Fruit fly (Drosophila melanogaster) whole organism, embryonic: ENCODE data around the gene CG14636.

Source experiments
- Adf1 ChIP-seq: fragments of 200-800 bp; sonication (Bioruptor generic); IDR thresholded peaks from 2 replicates; pipeline ENCODE4 v1.3.6; 2022; ENCODE audit warnings: missing biosample characterization, missing genetic modification characterization
- Aef1 ChIP-seq: fragments of 200-800 bp; sonication (Bioruptor generic); IDR thresholded peaks from 3 replicates; pipeline ENCODE4 v1.3.6; 2022; ENCODE audit warnings: missing biosample characterization, missing genetic modification characterization
- Atf3 ChIP-seq: fragments of 200-800 bp; sonication (Bioruptor generic); optimal IDR thresholded peaks from 3 replicates; lab custom pipeline; 2016; ENCODE audit warnings: missing biosample characterization, missing genetic modification characterization
- B-H2 ChIP-seq: fragments of 200-800 bp; sonication (Bioruptor generic); optimal IDR thresholded peaks from 2 replicates; lab custom pipeline; 2018; ENCODE audit warnings: missing biosample characterization, mild to moderate bottlenecking, missing genetic modification characterization
- Bgb ChIP-seq: fragments of 200-800 bp; sonication (Bioruptor generic); IDR thresholded peaks from 2 replicates; pipeline ENCODE4 v1.3.6; 2022; ENCODE audit warnings: missing biosample characterization, missing genetic modification characterization; ENCODE audit not compliant: partially characterized antibody
- CG11456 ChIP-seq: fragments of 200-800 bp; sonication (Bioruptor generic); IDR thresholded peaks from 3 replicates; pipeline ENCODE4 v1.3.6; 2022; ENCODE audit warnings: missing biosample characterization, missing genetic modification characterization
- CG12942 ChIP-seq: fragments of 200-800 bp; sonication (Bioruptor generic); optimal IDR thresholded peaks from 3 replicates; lab custom pipeline; 2016; ENCODE audit warnings: missing biosample characterization, missing genetic modification characterization
- CG14965 ChIP-seq: fragments of 200-800 bp; sonication (Bioruptor generic); optimal IDR thresholded peaks from 2 replicates; lab custom pipeline; 2016; ENCODE audit warnings: missing biosample characterization, missing genetic modification characterization, borderline replicate concordance
- CG1603 ChIP-seq: fragments of 200-800 bp; sonication (Bioruptor generic); optimal IDR thresholded peaks from 2 replicates; lab custom pipeline; 2019; ENCODE audit warnings: missing biosample characterization, mild to moderate bottlenecking, missing genetic modification characterization, moderate library complexity
- CG17186 ChIP-seq: fragments of 200-800 bp; sonication (Bioruptor generic); optimal IDR thresholded peaks from 3 replicates; lab custom pipeline; 2017; ENCODE audit warnings: missing biosample characterization, missing genetic modification reagents, missing genetic modification characterization
- CG17612 ChIP-seq: fragments of 200-800 bp; sonication (Bioruptor generic); IDR thresholded peaks from 2 replicates; pipeline ENCODE4 v1.3.6; 2022; ENCODE audit warnings: missing biosample characterization, missing genetic modification characterization
- CG18476 ChIP-seq: fragments of 200-800 bp; sonication (Bioruptor generic); optimal IDR thresholded peaks from 2 replicates; lab custom pipeline; 2016; ENCODE audit warnings: missing biosample characterization, mild to moderate bottlenecking, missing genetic modification characterization
- CG31365 ChIP-seq: fragments of 200-800 bp; sonication (Bioruptor generic); optimal IDR thresholded peaks from 2 replicates; lab custom pipeline; 2018; ENCODE audit warnings: missing biosample characterization, mild to moderate bottlenecking, missing genetic modification characterization
- CG3726 ChIP-seq: fragments of 200-800 bp; sonication (Bioruptor generic); IDR thresholded peaks from 3 replicates; pipeline ENCODE4, ENCODE4 v1.3.6; 2022; ENCODE audit warnings: missing biosample characterization, missing genetic modification characterization
- CG4820 ChIP-seq: fragments of 200-800 bp; sonication (Bioruptor generic); optimal IDR thresholded peaks from 3 replicates; lab custom pipeline; 2016; ENCODE audit warnings: missing biosample characterization, missing genetic modification characterization
- CG6683 ChIP-seq: fragments of 200-800 bp; sonication (Bioruptor generic); optimal IDR thresholded peaks from 2 replicates; lab custom pipeline; 2017; ENCODE audit warnings: missing biosample characterization, mild to moderate bottlenecking, missing genetic modification characterization, missing genetic modification reagents
- CG8290 ChIP-seq, 3 experiments: fragments of 200-800 bp; sonication (Bioruptor generic); optimal IDR thresholded peaks; 2 replicates each; lab custom pipeline; 2016 to 2019; ENCODE audit warnings: missing biosample characterization in 3 of 3, missing genetic modification characterization in 3 of 3, mild to moderate bottlenecking in 2 of 3, moderate library complexity in 1 of 3
- CG9437 ChIP-seq: fragments of 200-800 bp; sonication (Bioruptor generic); optimal IDR thresholded peaks from 2 replicates; lab custom pipeline; 2018; ENCODE audit warnings: missing biosample characterization, mild to moderate bottlenecking, missing genetic modification characterization
- CHES-1-like ChIP-seq: fragments of 200-800 bp; sonication (Bioruptor generic); optimal IDR thresholded peaks from 2 replicates; lab custom pipeline; 2016; ENCODE audit warnings: missing biosample characterization, missing genetic modification characterization
- Dll ChIP-seq: fragments of 200-800 bp; sonication (Bioruptor generic); IDR thresholded peaks from 4 replicates; pipeline ENCODE4 v1.3.6; 2022; ENCODE audit warnings: missing biosample characterization, missing genetic modification characterization; ENCODE audit not compliant: partially characterized antibody
- Eip74EF ChIP-seq, 2 experiments: fragments of 200-800 bp in 1 of 2; fragments of >200 bp in 1 of 2; sonication (Bioruptor generic) in 1 of 2; optimal IDR thresholded peaks; 2 replicates each; lab custom pipeline; 2017 to 2019; ENCODE audit warnings: missing biosample characterization in 2 of 2, missing genetic modification characterization in 2 of 2, mild to moderate bottlenecking in 1 of 2, moderate library complexity in 1 of 2
- H15 ChIP-seq: fragments of 200-800 bp; sonication (Bioruptor generic); IDR thresholded peaks from 3 replicates; pipeline ENCODE4 v1.3.6; 2022; ENCODE audit warnings: missing biosample characterization, missing genetic modification characterization
- Hey ChIP-seq: fragments of 200-800 bp; sonication (Bioruptor generic); optimal IDR thresholded peaks from 3 replicates; lab custom pipeline; 2018; ENCODE audit warnings: missing biosample characterization, mild to moderate bottlenecking, missing genetic modification characterization
- Lpt ChIP-seq: fragments of >200 bp; optimal IDR thresholded peaks from 2 replicates; lab custom pipeline; 2018; ENCODE audit warnings: missing biosample characterization, missing genetic modification characterization
- Mes4 ChIP-seq: fragments of 200-800 bp; sonication (Bioruptor generic); optimal IDR thresholded peaks from 2 replicates; lab custom pipeline; 2016; ENCODE audit warnings: missing biosample characterization, missing genetic modification characterization
- NC2β ChIP-seq: fragments of 200-800 bp; sonication (Bioruptor generic); optimal IDR thresholded peaks from 2 replicates; lab custom pipeline; 2016; ENCODE audit warnings: missing biosample characterization, missing genetic modification characterization
- Nf-YB ChIP-seq: fragments of 200-800 bp; sonication (Bioruptor generic); optimal IDR thresholded peaks from 3 replicates; lab custom pipeline; 2019; ENCODE audit warnings: missing biosample characterization, mild to moderate bottlenecking, missing genetic modification characterization, moderate library complexity
- Oaz ChIP-seq: fragments of 200-800 bp; sonication (Bioruptor generic); IDR thresholded peaks from 2 replicates; pipeline ENCODE4 v1.3.6; 2022; ENCODE audit warnings: missing biosample characterization, missing genetic modification characterization
- Opbp ChIP-seq: fragments of 200-800 bp; sonication (Bioruptor generic); IDR thresholded peaks from 3 replicates; pipeline ENCODE4 v1.3.6; 2022; ENCODE audit warnings: missing biosample characterization, missing genetic modification characterization; ENCODE audit not compliant: partially characterized antibody
- Pdp1 ChIP-seq, 2 experiments: fragments of 200-800 bp; sonication (Bioruptor generic); optimal IDR thresholded peaks; 3 replicates each; lab custom pipeline; 2016; ENCODE audit warnings: missing biosample characterization in 2 of 2, missing genetic modification characterization in 2 of 2, mild to moderate bottlenecking in 1 of 2, moderate library complexity in 1 of 2
- Rx ChIP-seq: fragments of 200-800 bp; sonication (Bioruptor generic); IDR thresholded peaks from 2 replicates; pipeline ENCODE4 v1.3.6; 2022; ENCODE audit warnings: missing biosample characterization, missing genetic modification characterization
- YL-1 ChIP-seq: fragments of 200-800 bp; sonication (Bioruptor generic); optimal IDR thresholded peaks from 3 replicates; lab custom pipeline; 2017; ENCODE audit warnings: missing biosample characterization, mild to moderate bottlenecking, missing genetic modification characterization
- bab2 ChIP-seq: fragments of 200-800 bp; sonication (Bioruptor generic); optimal IDR thresholded peaks from 2 replicates; lab custom pipeline; 2016; ENCODE audit warnings: missing biosample characterization, missing genetic modification characterization
- bigmax ChIP-seq: fragments of 200-800 bp; sonication (Bioruptor generic); optimal IDR thresholded peaks from 2 replicates; lab custom pipeline; 2018; ENCODE audit warnings: missing biosample characterization, mild to moderate bottlenecking, missing genetic modification characterization
- da ChIP-seq: fragments of 200-800 bp; sonication (Bioruptor generic); optimal IDR thresholded peaks from 2 replicates; lab custom pipeline; 2016; ENCODE audit warnings: missing biosample characterization, missing genetic modification characterization
- dan ChIP-seq: fragments of 200-800 bp; sonication (Bioruptor generic); IDR thresholded peaks from 2 replicates; pipeline ENCODE4 v1.3.6; 2022; ENCODE audit warnings: missing biosample characterization, missing genetic modification characterization
- eve ChIP-seq, 2 experiments: fragments of >200 bp; optimal IDR thresholded peaks; 2 replicates each; lab custom pipeline; 2017; ENCODE audit warnings: missing biosample characterization in 2 of 2, missing genetic modification characterization in 2 of 2
- fru ChIP-seq: fragments of >200 bp; optimal IDR thresholded peaks from 2 replicates; lab custom pipeline; 2017
- grn ChIP-seq: fragments of 200-800 bp; sonication (Bioruptor generic); optimal IDR thresholded peaks from 3 replicates; lab custom pipeline; 2017; ENCODE audit warnings: missing biosample characterization, missing genetic modification characterization
- hbn ChIP-seq: fragments of 200-800 bp; sonication (Bioruptor generic); IDR thresholded peaks from 2 replicates; pipeline ENCODE4 v1.3.6; 2022; ENCODE audit warnings: missing biosample characterization, missing genetic modification characterization; ENCODE audit not compliant: partially characterized antibody
- hkb ChIP-seq, 2 experiments: fragments of 200-800 bp in 1 of 2; fragments of >200 bp in 1 of 2; sonication (Bioruptor generic) in 1 of 2; IDR thresholded peaks in 1 of 2; optimal IDR thresholded peaks in 1 of 2; 2 replicates each; pipeline versions ENCODE4 v1.3.6 to Lab custom; 2017 to 2022; ENCODE audit warnings: missing biosample characterization in 1 of 2, missing genetic modification characterization in 1 of 2
- insv ChIP-seq, 2 experiments: fragments of 200-800 bp; sonication (Bioruptor generic); optimal IDR thresholded peaks; 3 replicates each; lab custom pipeline; 2016 to 2018; ENCODE audit warnings: missing biosample characterization in 2 of 2, missing genetic modification characterization in 2 of 2
- kni ChIP-seq: fragments of 200-800 bp; sonication (Bioruptor generic); optimal IDR thresholded peaks from 3 replicates; lab custom pipeline; 2017; ENCODE audit warnings: mild to moderate bottlenecking, missing biosample characterization, missing genetic modification reagents, missing genetic modification characterization
- knrl ChIP-seq: fragments of 200-800 bp; sonication (Bioruptor generic); IDR thresholded peaks from 3 replicates; pipeline ENCODE4 v1.3.6; 2022; ENCODE audit warnings: missing biosample characterization, missing genetic modification characterization; ENCODE audit not compliant: partially characterized antibody
- odd ChIP-seq: fragments of 200-800 bp; sonication (Bioruptor generic); optimal IDR thresholded peaks from 2 replicates; lab custom pipeline; 2017; ENCODE audit warnings: missing biosample characterization, mild to moderate bottlenecking, missing genetic modification characterization
- rib ChIP-seq: fragments of 200-800 bp; sonication (Bioruptor generic); IDR thresholded peaks from 2 replicates; pipeline ENCODE4 v1.3.6; 2022; ENCODE audit warnings: missing biosample characterization, missing genetic modification characterization
- run ChIP-seq: fragments of 200-800 bp; sonication (Bioruptor generic); optimal IDR thresholded peaks from 3 replicates; lab custom pipeline; 2018; ENCODE audit warnings: missing biosample characterization, mild to moderate bottlenecking, missing genetic modification characterization
- sisA ChIP-seq: fragments of 200-800 bp; sonication (Bioruptor generic); IDR thresholded peaks from 2 replicates; pipeline ENCODE4 v1.3.6; 2022; ENCODE audit warnings: missing biosample characterization, missing genetic modification characterization
- ttk ChIP-seq: fragments of 200-800 bp; sonication (Bioruptor generic); IDR thresholded peaks from 2 replicates; pipeline ENCODE4 v2.1.2; 2022; ENCODE audit warnings: missing biosample characterization, missing genetic modification characterization

CG14636 gene

dm6 chr3R:4229137-4229764, 14.1 kb upstream of the CG14636 start, which contains the start of gene DhpD (continued):
- peak; percentile 58 for TF ChIP-seq CG4820 (GFP tag; lab: Kevin White, UChicago)
- TF ChIP-seq ttk = peak; percentile 68
- no peak for TF ChIP-seq CG17186 (GFP tag; lab: Kevin White, UChicago)
- 0 out of 2 replicates have a peak, but pooled peaks have one; percentile 35 for TF ChIP-seq Adf1 (GFP tag; lab: Robert Waterston, UW)
- no peak for TF ChIP-seq CG14965 (GFP tag; lab: Kevin White, UChicago)
- no peak for TF ChIP-seq Lpt (GFP tag; lab: Kevin White, UChicago)
- no peak for TF ChIP-seq da (GFP tag; lab: Kevin White, UChicago)
- no peak for TF ChIP-seq Nf-YB (GFP tag; lab: Kevin White, UChicago)
- TF ChIP-seq Dll (GFP tag; lab: Robert Waterston, UW) = no peak
- peak; percentile 81 for TF ChIP-seq B-H2 (GFP tag; lab: Kevin White, UChicago)
- no peak for TF ChIP-seq fru (lab: Kevin White, UChicago)
- TF ChIP-seq rib (GFP tag; lab: Robert Waterston, UW) = no peak
- no peak for TF ChIP-seq Oaz
- peak; percentile 10 for TF ChIP-seq CG6683 (GFP tag; lab: Kevin White, UChicago)
- peak; percentile 9 for TF ChIP-seq CG9437
- no peak for TF ChIP-seq NC2β (GFP tag; lab: Kevin White, UChicago)
- TF ChIP-seq Opbp (GFP tag; lab: Robert Waterston, UW) = peak; percentile 74; the same call in 2 of the 3 replicates
- peak; percentile 74 for TF ChIP-seq Rx (GFP tag; lab: Robert Waterston, UW)
- no peak for TF ChIP-seq YL-1
- TF ChIP-seq Atf3 = no peak
- TF ChIP-seq kni (GFP tag; lab: Kevin White, UChicago) = no peak
- TF ChIP-seq CG1603 (tag; lab: Kevin White, UChicago) = peak; percentile 66
- TF ChIP-seq odd (GFP tag; lab: Kevin White, UChicago) = no peak
- peak; percentile 100 for TF ChIP-seq Bgb
- peak; percentile 68; the same call in 1 of the 2 replicates for TF ChIP-seq CG17612 (GFP tag; lab: Robert Waterston, UW)
- TF ChIP-seq insv (GFP tag; optimal IDR thresholded peaks at IDR 0.05; lab: Kevin White, UChicago) = no peak
- TF ChIP-seq bigmax (GFP tag; lab: Kevin White, UChicago) = no peak
- TF ChIP-seq run (tag; lab: Kevin White, UChicago) = no peak
- peak; percentile 65 for TF ChIP-seq bab2
- peak; percentile 82 for TF ChIP-seq CG11456 (GFP tag; lab: Robert Waterston, UW)
- no peak for TF ChIP-seq Mes4 (GFP tag; lab: Kevin White, UChicago)
- peak; percentile 69 for TF ChIP-seq sisA (GFP tag; lab: Robert Waterston, UW)
- TF ChIP-seq CG18476 (GFP tag; lab: Kevin White, UChicago) = peak; percentile 50
- no peak for TF ChIP-seq CG8290 (GFP tag; optimal IDR thresholded peaks at IDR 0.05; lab: Kevin White, UChicago)
- peak in 1 of 2 experiments; percentile 83 for TF ChIP-seq CG8290 (tag; optimal IDR thresholded peaks at IDR 0.05; lab: Kevin White, UChicago)
- TF ChIP-seq Hey = no peak
- TF ChIP-seq CG12942 = peak; percentile 61
- TF ChIP-seq eve (GFP tag; optimal IDR thresholded peaks at IDR 0.05; lab: Kevin White, UChicago) = no peak
- TF ChIP-seq CG31365 (tag; lab: Kevin White, UChicago) = no peak
- TF ChIP-seq CG3726 (GFP tag; lab: Robert Waterston, UW) = no peak
- TF ChIP-seq Eip74EF (GFP tag; optimal IDR thresholded peaks at IDR 0.05; lab: Kevin White, UChicago) = peak in 1 of 2 experiments; percentile 56
- TF ChIP-seq Aef1 = peak; percentile 67
- TF ChIP-seq hkb (optimal IDR thresholded peaks at IDR 0.05; lab: Kevin White, UChicago) = no peak
- TF ChIP-seq hkb (GFP tag; IDR thresholded peaks at IDR 0.05; lab: Robert Waterston, UW) = peak; percentile 81
- peak; percentile 45 for TF ChIP-seq CHES-1-like (GFP tag; lab: Kevin White, UChicago)
- no peak for TF ChIP-seq dan (GFP tag; lab: Robert Waterston, UW)
- TF ChIP-seq grn = peak; percentile 29
- TF ChIP-seq hbn (GFP tag; lab: Robert Waterston, UW) = no peak
- peak; percentile 66; the same call in 1 of the 3 replicates for TF ChIP-seq H15 (GFP tag; lab: Robert Waterston, UW)
- peak; percentile 85 for TF ChIP-seq knrl (GFP tag; lab: Robert Waterston, UW)
- peak; percentile 39 to 93 for TF ChIP-seq Pdp1 (GFP tag; optimal IDR thresholded peaks at IDR 0.05; lab: Kevin White, UChicago)
